Fruit fly (Drosophila melanogaster): ENCODE data around the gene CG31121.
A peak's percentile ranks its signal among the peaks of the same experiment; 100 is the strongest.

CG31121 gene

DNA sequence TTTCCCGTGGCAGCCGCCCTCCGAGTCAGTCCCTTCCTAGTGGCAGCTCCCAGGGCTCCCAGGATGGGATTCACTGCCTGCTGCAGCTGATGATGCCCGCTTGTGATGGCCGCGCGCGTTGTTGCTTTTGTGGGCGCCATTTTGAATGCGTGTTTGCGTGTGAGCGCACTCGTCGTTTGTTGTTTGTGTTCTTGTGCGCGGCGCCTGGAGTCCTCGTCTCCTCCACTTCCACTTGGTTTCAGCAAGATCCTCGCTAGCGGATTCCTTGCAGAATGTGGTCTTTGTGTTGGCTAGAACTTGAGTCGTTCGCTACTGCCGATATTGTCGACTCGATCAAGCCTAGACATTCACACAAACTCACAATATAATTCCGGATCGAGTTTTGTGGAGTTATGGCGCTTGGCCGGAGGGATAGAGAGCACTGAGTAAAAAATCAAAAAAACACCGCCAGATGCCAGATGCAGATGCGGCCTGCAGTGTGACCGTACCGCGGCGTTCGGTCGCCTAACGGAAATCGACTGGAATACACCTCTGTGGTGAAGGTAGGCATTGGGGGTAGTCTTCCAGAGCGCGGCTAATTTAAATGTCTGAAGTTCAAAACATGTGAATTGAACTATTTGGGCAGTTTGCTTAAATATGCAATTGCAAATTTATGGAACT lies 23.9 kb downstream of the CG31121 start, which contains the start of gene CycB3:
CycB3 (minus strand) TSS at position 428 of the 660 bp plus-strand sequence.
- peak; percentile 43 for TF ChIP-seq CG9705 (GFP tag; optimal IDR thresholded peaks at IDR 0.05)
- no peak for TF ChIP-seq Rel (GFP tag; optimal IDR thresholded peaks at IDR 0.05)
- TF ChIP-seq Rel (tag; optimal IDR thresholded peaks at IDR 0.05), result peak; percentile 50
- TF ChIP-seq rgr (GFP tag; optimal IDR thresholded peaks at IDR 0.05), result peak; percentile 33
- peak; percentile 17 for TF ChIP-seq ey (GFP tag; optimal IDR thresholded peaks at IDR 0.05)
- TF ChIP-seq Vsx2 (GFP tag; optimal IDR thresholded peaks at IDR 0.05; ENCODE audit: partially characterized antibody), result peak; percentile 28
- no peak for TF ChIP-seq HLH106 (tag; optimal IDR thresholded peaks at IDR 0.05)
- TF ChIP-seq Myc (optimal IDR thresholded peaks at IDR 0.05), result peak; percentile 58
- peak; percentile 21 for TF ChIP-seq Sp1 (GFP tag; optimal IDR thresholded peaks at IDR 0.05)
- TF ChIP-seq Abd-B (GFP tag; optimal IDR thresholded peaks at IDR 0.05), result no peak

DNA sequence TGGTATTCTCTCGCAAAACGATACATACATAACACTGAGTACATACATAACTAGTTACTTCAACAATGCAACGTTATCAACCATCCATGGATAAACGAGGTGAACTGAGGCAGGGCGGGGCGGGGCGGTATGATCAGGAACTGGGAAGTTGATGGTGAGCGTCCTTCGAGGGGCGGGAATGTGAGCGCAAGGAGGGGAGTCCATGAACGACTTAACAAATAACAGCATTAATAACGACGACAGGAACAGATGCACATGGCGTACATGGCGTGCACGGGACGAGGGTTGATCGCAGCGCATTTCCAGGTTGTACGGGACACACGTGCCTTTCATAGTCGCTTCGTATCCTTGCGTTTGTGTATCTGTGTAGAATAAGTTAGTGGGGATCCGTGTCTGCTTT lies 26.4 kb downstream of the CG31121 start:
- no peak for TF ChIP-seq Sp1 (GFP tag; optimal IDR thresholded peaks at IDR 0.05)
- no peak for TF ChIP-seq CrebA (GFP tag; optimal IDR thresholded peaks at IDR 0.05; ENCODE audit: borderline replicate concordance)
- no peak for TF ChIP-seq Mio (GFP tag; optimal IDR thresholded peaks at IDR 0.05)
- TF ChIP-seq fru (GFP tag; optimal IDR thresholded peaks at IDR 0.05), result no peak
- TF ChIP-seq brk (GFP tag; optimal IDR thresholded peaks at IDR 0.05), result no peak
- no peak for TF ChIP-seq jim (GFP tag; optimal IDR thresholded peaks at IDR 0.05)
- TF ChIP-seq dl (GFP tag; optimal IDR thresholded peaks at IDR 0.05; ENCODE audit: insufficient read depth in 1 of 2, partially characterized antibody in 2 of 2), result no peak
- no peak for TF ChIP-seq pan (optimal IDR thresholded peaks at IDR 0.05)
- TF ChIP-seq Myc (optimal IDR thresholded peaks at IDR 0.05), result no peak
- no peak for TF ChIP-seq Vsx2 (GFP tag; optimal IDR thresholded peaks at IDR 0.05; ENCODE audit: partially characterized antibody)
- TF ChIP-seq tai (GFP tag; optimal IDR thresholded peaks at IDR 0.05), result no peak
- no peak for TF ChIP-seq ey (GFP tag; optimal IDR thresholded peaks at IDR 0.05)
- TF ChIP-seq Jra (GFP tag; optimal IDR thresholded peaks at IDR 0.05), result no peak
- TF ChIP-seq Abd-B (GFP tag; optimal IDR thresholded peaks at IDR 0.05), result no peak
- TF ChIP-seq woc (GFP tag; optimal IDR thresholded peaks at IDR 0.05), result no peak
- TF ChIP-seq sage (GFP tag; optimal IDR thresholded peaks at IDR 0.05), result no peak
- TF ChIP-seq dmrt93B (GFP tag; optimal IDR thresholded peaks at IDR 0.05), result no peak
- TF ChIP-seq rgr (GFP tag; optimal IDR thresholded peaks at IDR 0.05), result no peak
- no peak for TF ChIP-seq Hnf4 (GFP tag; optimal IDR thresholded peaks at IDR 0.05)

DNA sequence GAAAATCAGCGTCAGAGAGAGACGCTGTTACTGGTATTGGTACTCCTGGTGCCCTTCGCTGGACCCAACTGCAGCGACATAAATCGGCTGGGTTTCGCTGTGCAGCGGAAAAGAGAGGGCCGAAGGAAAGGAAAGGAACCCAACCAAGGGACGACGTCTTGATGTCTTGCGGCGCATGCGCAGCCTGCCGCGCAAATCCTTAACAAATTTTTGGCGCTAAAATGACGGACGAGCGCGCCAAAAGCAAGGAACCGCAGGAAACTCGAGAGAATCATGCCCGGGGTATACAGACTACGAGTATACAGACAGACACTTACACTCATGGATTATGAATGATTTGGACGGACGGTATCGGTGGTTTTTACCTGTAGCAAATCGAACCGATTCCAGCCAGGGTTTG lies 27.4 kb downstream of the CG31121 start:
- TF ChIP-seq pan (optimal IDR thresholded peaks at IDR 0.05) (no peak), CG9705 (GFP tag; optimal IDR thresholded peaks at IDR 0.05) (no peak), CG32264 (GFP tag; optimal IDR thresholded peaks at IDR 0.05) (no peak), jim (GFP tag; optimal IDR thresholded peaks at IDR 0.05) (no peak), Jra (GFP tag; optimal IDR thresholded peaks at IDR 0.05) (no peak), Sp1 (GFP tag; optimal IDR thresholded peaks at IDR 0.05) (no peak), psq (GFP tag; optimal IDR thresholded peaks at IDR 0.05) (no peak), woc (GFP tag; optimal IDR thresholded peaks at IDR 0.05) (no peak), lola (GFP tag; optimal IDR thresholded peaks at IDR 0.05) (no peak), usp (GFP tag; optimal IDR thresholded peaks at IDR 0.05) (no peak), tai (GFP tag; optimal IDR thresholded peaks at IDR 0.05) (no peak), dmrt93B (GFP tag; optimal IDR thresholded peaks at IDR 0.05) (no peak), GATAd (GFP tag; optimal IDR thresholded peaks at IDR 0.05) (no peak)

DNA sequence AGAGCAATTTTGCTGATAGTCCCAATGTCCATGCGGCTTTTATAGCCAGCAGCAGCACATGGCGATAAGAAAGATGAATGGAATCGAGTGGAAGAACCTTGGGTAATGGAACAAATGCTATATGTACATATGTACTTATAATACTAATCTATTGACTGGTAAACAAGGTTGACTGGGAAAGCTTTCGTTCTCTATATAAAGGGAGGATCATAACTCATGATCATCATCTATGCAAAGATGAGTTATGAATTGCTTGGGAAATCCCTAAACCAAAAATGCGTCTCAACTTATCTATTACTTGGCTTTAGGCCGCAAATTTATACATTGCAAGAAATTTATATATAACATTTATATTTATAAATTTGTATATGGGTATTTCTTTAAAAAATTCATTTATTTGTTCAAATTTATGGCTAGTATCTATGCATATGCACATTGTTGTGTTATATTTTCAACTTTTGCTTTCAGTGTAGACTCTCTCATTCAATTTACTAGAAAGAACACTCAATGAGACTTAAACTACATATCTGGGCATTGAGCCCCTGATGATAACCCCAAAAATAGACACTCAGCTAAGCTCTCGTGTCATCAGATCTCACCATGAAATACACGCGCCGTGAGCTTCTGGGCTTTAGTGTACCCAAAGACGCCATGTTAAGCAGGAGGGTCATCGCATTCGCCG lies 29.5 kb downstream of the CG31121 start, which contains the start of the genes Srg1 and Elal:
Srg1 (minus strand) TSS at position 14 of the 682 bp plus-strand sequence.
Elal (plus strand) TSS at position 632 of the 682 bp plus-strand sequence.
- TF ChIP-seq Jra (GFP tag; optimal IDR thresholded peaks at IDR 0.05) (no peak), Abd-B (GFP tag; optimal IDR thresholded peaks at IDR 0.05) (no peak), Rel (GFP tag; optimal IDR thresholded peaks at IDR 0.05) (no peak), Rel (tag; optimal IDR thresholded peaks at IDR 0.05) (peak; percentile 73), Myc (optimal IDR thresholded peaks at IDR 0.05) (no peak)

DNA sequence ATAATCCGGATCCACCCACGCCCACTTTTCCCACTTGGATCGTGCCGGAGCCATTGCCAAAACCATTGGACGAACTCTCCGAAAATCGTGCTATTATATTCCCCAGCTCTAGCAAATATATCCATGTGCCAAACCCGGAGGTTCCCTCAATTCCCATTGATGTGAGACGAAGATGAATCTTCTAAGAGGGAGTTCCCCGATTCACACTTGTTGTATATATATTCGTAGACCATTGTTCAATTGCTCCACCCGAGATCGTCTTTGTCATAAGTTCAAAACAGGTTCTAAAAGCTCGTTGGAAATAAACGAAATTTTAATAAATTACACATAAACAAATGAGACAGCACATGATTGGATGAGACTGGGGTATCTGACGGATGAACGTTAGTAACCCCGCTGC lies 30.5 kb downstream of the CG31121 start:
- TF ChIP-seq Hr78 (GFP tag; optimal IDR thresholded peaks at IDR 0.05) (no peak), Rel (GFP tag; optimal IDR thresholded peaks at IDR 0.05) (no peak), Rel (tag; optimal IDR thresholded peaks at IDR 0.05) (peak; percentile 96), CG9705 (GFP tag; optimal IDR thresholded peaks at IDR 0.05) (no peak)
